Fruit fly (Drosophila melanogaster) whole organism, larva: ENCODE data around the gene nmo.

Experiments
- noc ChIP-seq: fragments of 200-800 bp; sonication (Bioruptor generic); optimal IDR thresholded peaks from 3 replicates; lab custom pipeline; 2019; ENCODE audit warnings: missing biosample characterization, mild to moderate bottlenecking, missing genetic modification characterization, moderate library complexity

Gene nmo

dm6 chr3L:7978777-7979649 lies at the start of gene nmo:
nmo (plus strand) TSS chr3L:7979046.
- peak; percentile 62 for TF ChIP-seq noc (tag; lab: Kevin White, UChicago)

DNA sequence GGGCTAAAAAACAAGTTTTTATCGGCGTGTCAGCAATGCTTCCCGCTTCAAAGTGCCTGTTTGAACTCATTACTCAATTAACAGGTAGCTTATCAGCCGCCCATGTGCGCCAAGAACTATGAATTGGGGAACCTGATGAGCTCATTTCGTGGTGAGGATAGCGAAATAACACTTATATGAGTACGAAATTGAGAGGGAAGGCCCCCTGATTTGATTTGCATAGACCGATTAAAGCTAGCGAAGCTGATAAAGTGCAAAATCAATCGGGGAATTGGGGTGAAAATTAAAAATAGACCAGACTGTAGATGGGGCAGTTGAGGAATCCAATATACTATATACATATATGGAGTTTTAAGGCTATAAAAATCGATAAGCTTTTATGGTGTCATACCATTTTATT lies 44.6 kb upstream of the nmo start:
- TF ChIP-seq noc (tag; lab: Kevin White, UChicago) = no peak

dm6 chr3L:7934857-7935256 lies 44.0 kb upstream of the nmo start:
- peak; percentile 56 for TF ChIP-seq noc (tag; lab: Kevin White, UChicago)

DNA sequence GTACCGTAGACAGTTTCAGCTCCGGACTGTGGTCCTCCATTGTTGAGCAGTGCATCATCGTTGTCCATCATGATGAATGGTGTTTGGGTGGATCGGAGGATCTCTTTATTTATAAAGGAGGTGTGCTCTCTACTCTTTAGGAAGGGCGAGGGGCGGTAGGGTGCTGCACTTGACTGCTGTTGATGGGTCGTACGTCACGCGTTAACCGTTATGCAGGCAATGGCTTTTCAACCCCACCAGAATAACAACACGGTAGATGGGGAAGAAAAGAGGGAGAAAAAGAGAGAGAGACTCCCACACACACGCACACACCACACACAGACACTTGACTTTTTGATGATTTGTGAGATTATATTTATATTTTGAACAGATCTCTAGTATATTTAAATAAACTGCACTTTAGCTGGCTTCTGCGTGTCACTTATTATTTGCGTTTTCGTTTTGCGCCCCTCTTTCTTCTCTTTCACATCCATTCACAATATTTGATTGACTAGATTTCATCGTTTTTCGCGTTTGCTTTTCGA lies 43.4 kb upstream of the nmo start:
- no peak for TF ChIP-seq noc (tag; lab: Kevin White, UChicago)

DNA sequence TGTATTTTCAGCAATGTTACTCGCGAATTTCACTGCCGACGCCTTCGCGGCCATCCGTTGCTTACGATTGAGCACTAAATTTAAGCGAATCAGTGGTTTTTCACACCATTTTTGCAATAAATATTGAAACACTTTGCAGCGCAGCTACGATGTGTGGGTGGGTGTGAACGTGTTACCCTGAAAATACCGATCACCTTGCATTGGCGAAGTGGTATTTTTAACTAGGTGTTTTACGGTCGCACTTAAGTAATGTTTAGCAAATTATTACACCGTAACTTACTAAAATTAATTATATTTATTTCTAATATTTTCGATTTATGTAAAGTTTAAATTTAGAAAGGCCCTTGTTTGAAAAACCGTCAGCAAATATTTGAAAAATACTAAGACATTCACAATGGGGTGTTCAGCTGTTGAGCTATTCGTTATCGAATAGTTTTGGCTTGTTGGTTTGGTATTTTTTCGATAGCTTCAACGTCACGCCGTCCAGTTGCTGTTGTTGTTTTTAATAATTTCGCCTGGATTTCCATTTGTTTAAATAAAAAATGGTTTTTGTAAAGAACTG lies 42.8 kb upstream of the nmo start, which contains the start of the genes syd and Srp9:
syd (minus strand) TSS at position 188 of the 562 bp plus-strand sequence.
Srp9 (plus strand) TSS at position 441 of the 562 bp plus-strand sequence.
- TF ChIP-seq noc (tag; lab: Kevin White, UChicago) = no peak

DNA sequence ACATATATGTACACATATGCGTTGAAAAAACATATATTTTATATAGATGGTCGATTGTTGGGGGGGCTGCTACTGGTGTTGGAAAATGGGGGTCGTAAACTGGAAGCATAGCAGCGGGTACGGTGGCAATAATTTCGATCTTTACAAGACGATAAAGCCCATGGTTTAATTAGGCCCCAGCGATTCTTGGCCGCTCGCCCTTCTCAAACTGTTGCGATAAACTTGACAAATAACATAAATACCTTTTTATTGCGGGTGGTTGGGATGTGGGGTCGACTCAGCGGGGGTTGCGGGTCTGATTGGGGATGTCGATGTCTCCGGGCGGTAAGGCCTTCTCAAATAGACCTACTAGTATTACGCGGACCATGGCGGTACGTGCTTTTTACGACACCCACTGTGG lies 40.2 kb upstream of the nmo start:
- TF ChIP-seq noc (tag; lab: Kevin White, UChicago) = no peak

- TF ChIP-seq noc (tag; lab: Kevin White, UChicago) = peak; percentile 93
These were observed 38.1 kb upstream of the nmo start for dm6 chr3L:7940558-7941238.

dm6 chr3L:7941514-7941913 lies 37.3 kb upstream of the nmo start:
- no peak for TF ChIP-seq noc (tag; lab: Kevin White, UChicago)

dm6 chr3L:7942403-7942952 lies 36.4 kb upstream of the nmo start:
- peak; percentile 91 for TF ChIP-seq noc (tag; lab: Kevin White, UChicago)

dm6 chr3L:7943046-7943445 lies 35.8 kb upstream of the nmo start:
- TF ChIP-seq noc (tag; lab: Kevin White, UChicago) = no peak

- peak; percentile 4 for TF ChIP-seq noc (tag; lab: Kevin White, UChicago)
These were observed 34.9 kb upstream of the nmo start for dm6 chr3L:7943950-7944349.

DNA sequence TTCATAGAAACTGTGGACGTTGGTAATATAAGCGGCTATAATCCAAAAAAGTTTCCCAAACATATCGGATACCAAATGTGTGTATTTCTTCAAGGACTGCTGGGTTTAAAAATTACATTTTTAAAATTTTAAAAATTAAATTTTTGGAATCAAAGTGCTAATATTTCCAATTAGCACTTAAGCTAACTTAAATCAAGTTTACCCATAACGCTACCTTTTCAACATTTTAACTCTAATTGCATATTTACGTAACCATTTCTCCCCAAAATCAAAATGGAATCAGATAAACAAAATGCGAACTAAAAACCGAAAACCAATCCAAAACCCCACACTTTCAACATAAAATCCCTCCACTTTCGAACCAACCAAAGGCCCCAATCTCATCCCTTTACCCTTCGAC lies 32.6 kb upstream of the nmo start, which contains the start of gene CG43880:
CG43880 (minus strand) TSS at position 101 of the 400 bp plus-strand sequence.
- no peak for TF ChIP-seq noc (tag; lab: Kevin White, UChicago)

dm6 chr3L:7947880-7948286 lies 31.0 kb upstream of the nmo start, which contains the start of gene exex:
exex (plus strand) TSS chr3L:7948186.
- peak; percentile 63 for TF ChIP-seq noc (tag; lab: Kevin White, UChicago)

dm6 chr3L:7949778-7950177 lies 29.1 kb upstream of the nmo start:
- TF ChIP-seq noc (tag; lab: Kevin White, UChicago) = no peak

- peak; percentile 98 for TF ChIP-seq noc (tag; lab: Kevin White, UChicago)
These were observed 27.0 kb upstream of the nmo start for dm6 chr3L:7951841-7952240.
